Fruit fly (Drosophila melanogaster): Measurements from ENCODE around the gene Nt5a.
A peak's percentile ranks its signal among the peaks of the same experiment; 100 is the strongest.

Nt5a gene

DNA sequence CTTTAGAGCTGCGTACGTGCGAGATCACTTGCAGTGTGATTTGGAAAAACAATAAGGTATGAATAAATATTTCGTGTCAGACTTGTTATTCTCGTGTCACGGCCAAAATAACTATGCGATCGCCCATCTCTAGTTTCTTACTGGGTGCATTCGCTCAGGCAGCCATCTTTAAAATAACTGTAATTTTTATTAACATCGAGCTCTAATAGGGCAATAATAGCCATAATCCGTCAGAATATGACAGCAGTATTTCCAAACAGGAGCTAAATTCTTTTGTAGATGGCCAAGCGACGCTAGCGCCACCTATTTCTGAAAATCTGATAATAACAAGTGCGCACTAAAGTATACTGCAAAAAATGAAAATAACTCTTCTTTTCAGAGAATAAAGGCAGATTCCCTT lies 44.8 kb upstream of the Nt5a start (continued):
- TF ChIP-seq Rfx (GFP tag; IDR thresholded peaks at IDR 0.05) (peak; percentile 51), Atf-2 (GFP tag; optimal IDR thresholded peaks at IDR 0.05) (no peak), HLH54F (GFP tag; optimal IDR thresholded peaks at IDR 0.05) (peak; percentile 40), crol (GFP tag; IDR thresholded peaks at IDR 0.05) (no peak), jumu (GFP tag; optimal IDR thresholded peaks at IDR 0.05) (no peak), CG9609 (GFP tag; optimal IDR thresholded peaks at IDR 0.05) (no peak), sd (tag; optimal IDR thresholded peaks at IDR 0.05) (peak; percentile 91), Spps (tag; optimal IDR thresholded peaks at IDR 0.05) (peak; percentile 31), CG7357 (GFP tag; IDR thresholded peaks at IDR 0.05) (no peak), CrebB (tag; optimal IDR thresholded peaks at IDR 0.05) (peak; percentile 0), CG7839 (tag; optimal IDR thresholded peaks at IDR 0.05) (peak; percentile 48), Tbp (GFP tag; optimal IDR thresholded peaks at IDR 0.05) (no peak), CG6175 (GFP tag; IDR thresholded peaks at IDR 0.05) (no peak), fd3F (GFP tag; optimal IDR thresholded peaks at IDR 0.05) (no peak), CG12236 (GFP tag; optimal IDR thresholded peaks at IDR 0.05) (peak; percentile 30), fd102C (GFP tag; optimal IDR thresholded peaks at IDR 0.05) (no peak), chn (GFP tag; optimal IDR thresholded peaks at IDR 0.05) (peak; percentile 16), CG17612 (GFP tag; IDR thresholded peaks at IDR 0.05) (no peak), CG34422 (GFP tag; IDR thresholded peaks at IDR 0.05) (peak; percentile 22; the same call in 1 of the 3 replicates), TFAM (GFP tag; optimal IDR thresholded peaks at IDR 0.05) (no peak), HLHmδ (GFP tag; optimal IDR thresholded peaks at IDR 0.05) (no peak), CG17802 (tag; optimal IDR thresholded peaks at IDR 0.05) (no peak), so (GFP tag; IDR thresholded peaks at IDR 0.05) (no peak), rib (GFP tag; IDR thresholded peaks at IDR 0.05) (no peak), Lpt (GFP tag; optimal IDR thresholded peaks at IDR 0.05) (no peak), CG1529 (GFP tag; optimal IDR thresholded peaks at IDR 0.05) (no peak), CG13894 (tag; optimal IDR thresholded peaks at IDR 0.05) (peak; percentile 53), CG42726 (GFP tag; IDR thresholded peaks at IDR 0.05; ENCODE audit: partially characterized antibody) (peak; percentile 67; the same call in 1 of the 2 replicates), amos (GFP tag; IDR thresholded peaks at IDR 0.05; ENCODE audit: partially characterized antibody) (peak; percentile 89), Fer2 (tag; optimal IDR thresholded peaks at IDR 0.05) (peak; percentile 2), CG5180 (GFP tag; optimal IDR thresholded peaks at IDR 0.05) (peak; percentile 30), CG31388 (GFP tag; optimal IDR thresholded peaks at IDR 0.05) (no peak), CG9797 (GFP tag; optimal IDR thresholded peaks at IDR 0.05) (no peak), h (optimal IDR thresholded peaks at IDR 0.05) (no peak), Aef1 (GFP tag; IDR thresholded peaks at IDR 0.05) (no peak), kay (GFP tag; optimal IDR thresholded peaks at IDR 0.05) (no peak), Mes4 (GFP tag; optimal IDR thresholded peaks at IDR 0.05) (no peak), jing (GFP tag; optimal IDR thresholded peaks at IDR 0.05) (no peak), chinmo (GFP tag; IDR thresholded peaks at IDR 0.05; ENCODE audit: partially characterized antibody) (peak; percentile 83; the same call in 2 of the 4 replicates), caup (GFP tag; optimal IDR thresholded peaks at IDR 0.05; ENCODE audit: severe bottlenecking) (peak; percentile 10), CG9932 (GFP tag; IDR thresholded peaks at IDR 0.05) (peak; percentile 51), CG8359 (GFP tag; optimal IDR thresholded peaks at IDR 0.05; ENCODE audit: borderline replicate concordance) (no peak), Max (GFP tag; optimal IDR thresholded peaks at IDR 0.05) (peak; percentile 11), CG10267 (tag; optimal IDR thresholded peaks at IDR 0.05) (peak; percentile 57), CG6254 (GFP tag; optimal IDR thresholded peaks at IDR 0.05) (no peak), Stat92E (GFP tag; optimal IDR thresholded peaks at IDR 0.05) (peak in 1 of 3 experiments; percentile 53), peb (GFP tag; IDR thresholded peaks at IDR 0.05) (no peak), ems (GFP tag; optimal IDR thresholded peaks at IDR 0.05) (peak; percentile 22), Hsf (GFP tag; optimal IDR thresholded peaks at IDR 0.05) (peak; percentile 34), ranshi (GFP tag; IDR thresholded peaks at IDR 0.05) (no peak), ewg (GFP tag; optimal IDR thresholded peaks at IDR 0.05) (peak; percentile 1)
